Worm (Caenorhabditis elegans) whole organism, young adult: ENCODE data around the gene rps-25.

Source experiments
- F23B12.7 ChIP-seq: sonication (generic microtip); optimal IDR thresholded peaks from 2 replicates; lab custom pipeline; 2017; ENCODE audit warnings: missing genetic modification characterization, mild to moderate bottlenecking, missing compliant biosample characterization, antibody characterized with exemption, moderate library complexity; ENCODE audit not compliant: insufficient read depth
- F33H1.4 ChIP-seq: fragments of 200-800 bp; sonication (Bioruptor generic); IDR thresholded peaks from 2 replicates; pipeline ENCODE4 v1.3.6; 2022; ENCODE audit warnings: missing genetic modification reagents, missing genetic modification characterization, missing compliant biosample characterization
- K11D2.4 ChIP-seq: fragments of 200-800 bp; sonication (Bioruptor generic); IDR thresholded peaks from 2 replicates; pipeline ENCODE4 v1.3.6; 2022; ENCODE audit warnings: missing genetic modification reagents, missing genetic modification characterization, missing compliant biosample characterization
- K12H6.12 ChIP-seq: fragments of 200-800 bp; sonication (Bioruptor generic); optimal IDR thresholded peaks from 2 replicates; lab custom pipeline; 2018; ENCODE audit warnings: mild to moderate bottlenecking, missing genetic modification characterization, missing compliant biosample characterization
- T07F8.4 ChIP-seq: sonication (generic microtip); optimal IDR thresholded peaks from 2 replicates; lab custom pipeline; 2016; ENCODE audit warnings: mild to moderate bottlenecking, missing genetic modification characterization, moderate library complexity, missing compliant biosample characterization
- T26A5.8 ChIP-seq: sonication (generic microtip); optimal IDR thresholded peaks from 2 replicates; lab custom pipeline; 2016; ENCODE audit warnings: missing genetic modification characterization, missing compliant biosample characterization
- Y53F4B.3 ChIP-seq: fragments of 200-800 bp; sonication (Bioruptor generic); IDR thresholded peaks from 2 replicates; pipeline ENCODE4 v1.3.6; 2022; ENCODE audit warnings: missing genetic modification reagents, missing genetic modification characterization, missing compliant biosample characterization
- Y56A3A.18 ChIP-seq: fragments of 200-800 bp; sonication (Bioruptor generic); IDR thresholded peaks from 2 replicates; pipeline ENCODE4 v1.3.6; 2022; ENCODE audit warnings: missing genetic modification reagents, missing genetic modification characterization, missing compliant biosample characterization
- aptf-2 ChIP-seq: fragments of 200-800 bp; sonication (Bioruptor generic); conservative IDR thresholded peaks from 2 replicates; pipeline ENCODE4 v1.3.6; 2022; ENCODE audit warnings: missing genetic modification reagents, missing genetic modification characterization, missing compliant biosample characterization
- aptf-3 ChIP-seq: fragments of 200-800 bp; sonication (Bioruptor generic); IDR thresholded peaks from 2 replicates; pipeline ENCODE4 v1.3.6; 2022; ENCODE audit warnings: missing genetic modification characterization, missing compliant biosample characterization
- atf-7 ChIP-seq: sonication (generic microtip); optimal IDR thresholded peaks from 2 replicates; lab custom pipeline; 2017; ENCODE audit warnings: mild to moderate bottlenecking, missing genetic modification characterization, missing compliant biosample characterization
- attf-6 ChIP-seq: fragments of 200-800 bp; sonication (Bioruptor generic); IDR thresholded peaks from 2 replicates; pipeline ENCODE4 v1.3.6; 2022; ENCODE audit warnings: missing genetic modification reagents, missing genetic modification characterization, missing compliant biosample characterization
- cebp-1 ChIP-seq, 2 experiments: fragments of 200-800 bp in 1 of 2; sonication (Bioruptor generic) in 1 of 2; sonication (generic microtip) in 1 of 2; IDR thresholded peaks in 1 of 2; optimal IDR thresholded peaks in 1 of 2; 2 replicates each; pipeline versions ENCODE4 v1.3.6 to Lab custom; 2017 to 2022; ENCODE audit warnings: missing compliant biosample characterization in 2 of 2, missing genetic modification characterization in 2 of 2, mild to moderate bottlenecking in 1 of 2, missing genetic modification reagents in 1 of 2, moderate library complexity in 1 of 2
- ceh-79 ChIP-seq: sonication (generic microtip); optimal IDR thresholded peaks from 2 replicates; lab custom pipeline; 2017; ENCODE audit warnings: mild to moderate bottlenecking, missing genetic modification characterization, missing compliant biosample characterization
- ceh-91 ChIP-seq: fragments of 200-800 bp; sonication (Bioruptor generic); IDR thresholded peaks from 2 replicates; pipeline ENCODE4 v1.3.6; 2022; ENCODE audit warnings: missing genetic modification reagents, missing genetic modification characterization, missing compliant biosample characterization
- egl-18 ChIP-seq: fragments of 200-800 bp; sonication (Bioruptor generic); IDR thresholded peaks from 2 replicates; pipeline ENCODE4 v1.3.6; 2022; ENCODE audit warnings: missing genetic modification reagents, missing genetic modification characterization, missing compliant biosample characterization
- egrh-3 ChIP-seq: fragments of 200-800 bp; sonication (Bioruptor generic); IDR thresholded peaks from 2 replicates; pipeline ENCODE4 v1.3.6; 2022; ENCODE audit warnings: missing genetic modification reagents, missing genetic modification characterization, missing compliant biosample characterization
- fkh-3 ChIP-seq: sonication (generic microtip); optimal IDR thresholded peaks from 2 replicates; lab custom pipeline; 2016; ENCODE audit warnings: mild to moderate bottlenecking, missing genetic modification characterization, missing compliant biosample characterization
- hlh-12 ChIP-seq: sonication (generic microtip); optimal IDR thresholded peaks from 2 replicates; lab custom pipeline; 2016; ENCODE audit warnings: missing genetic modification characterization, missing compliant biosample characterization
- hmg-1.2 ChIP-seq: fragments of 200-800 bp; sonication (Bioruptor generic); IDR thresholded peaks from 2 replicates; pipeline ENCODE4 v1.3.6; 2022; ENCODE audit warnings: missing genetic modification reagents, missing genetic modification characterization, missing compliant biosample characterization
- lag-1 ChIP-seq: fragments of 200-800 bp; sonication (Bioruptor generic); IDR thresholded peaks from 2 replicates; pipeline ENCODE4 v1.3.6; 2022; ENCODE audit warnings: missing genetic modification reagents, missing genetic modification characterization, missing compliant biosample characterization
- let-607 ChIP-seq, 2 experiments: fragments of 200-800 bp in 1 of 2; sonication (Bioruptor generic) in 1 of 2; sonication (generic microtip) in 1 of 2; optimal IDR thresholded peaks; 2 replicates each; lab custom pipeline; 2016 to 2018; ENCODE audit warnings: mild to moderate bottlenecking in 2 of 2, missing compliant biosample characterization in 2 of 2, missing genetic modification characterization in 2 of 2, moderate library complexity in 2 of 2, missing genotype in 1 of 2
- lin-54 ChIP-seq: fragments of 200-800 bp; sonication (Bioruptor generic); optimal IDR thresholded peaks from 2 replicates; lab custom pipeline; 2018; ENCODE audit warnings: mild to moderate bottlenecking, missing genetic modification characterization, missing compliant biosample characterization
- lir-1 ChIP-seq: fragments of 200-800 bp; sonication (Bioruptor generic); conservative IDR thresholded peaks from 2 replicates; pipeline ENCODE4 v1.3.6; 2022; ENCODE audit warnings: missing genetic modification reagents, missing genetic modification characterization, missing compliant biosample characterization
- lsy-27 ChIP-seq: sonication (generic microtip); optimal IDR thresholded peaks from 2 replicates; lab custom pipeline; 2017; ENCODE audit warnings: missing genetic modification characterization, mild to moderate bottlenecking, missing compliant biosample characterization, antibody characterized with exemption, missing genotype, borderline replicate concordance; ENCODE audit not compliant: insufficient read depth
- madf-6 ChIP-seq: fragments of 200-800 bp; sonication (Bioruptor generic); IDR thresholded peaks from 2 replicates; pipeline ENCODE4 v1.3.6; 2022; ENCODE audit warnings: missing genetic modification reagents, missing genetic modification characterization, missing compliant biosample characterization
- mel-28 ChIP-seq: sonication (generic microtip); optimal IDR thresholded peaks from 2 replicates; lab custom pipeline; 2016; ENCODE audit warnings: borderline replicate concordance, mild to moderate bottlenecking, missing genetic modification characterization, missing compliant biosample characterization
- mes-4 ChIP-seq: sonication (generic microtip); optimal IDR thresholded peaks from 2 replicates; lab custom pipeline; 2016; ENCODE audit warnings: missing genotype, missing genetic modification characterization, missing compliant biosample characterization
- nfya-2 ChIP-seq: fragments of 200-800 bp; sonication (Bioruptor generic); IDR thresholded peaks from 2 replicates; pipeline ENCODE4 v1.3.6; 2022; ENCODE audit warnings: missing genetic modification reagents, missing genetic modification characterization, missing compliant biosample characterization
- nhr-80 ChIP-seq: sonication (generic microtip); optimal IDR thresholded peaks from 2 replicates; lab custom pipeline; 2016; ENCODE audit warnings: missing genetic modification characterization, missing compliant biosample characterization
- rcor-1 ChIP-seq: fragments of 200-800 bp; sonication (Bioruptor generic); IDR thresholded peaks from 2 replicates; pipeline ENCODE4 v1.3.6; 2022; ENCODE audit warnings: missing genetic modification reagents, missing genetic modification characterization, missing compliant biosample characterization
- rec-8 ChIP-seq, 2 experiments: sonication (generic microtip); optimal IDR thresholded peaks; 2 replicates each; lab custom pipeline; 2016; ENCODE audit warnings: mild to moderate bottlenecking in 2 of 2, missing genetic modification characterization in 2 of 2, missing genetic modification reagents in 2 of 2, missing genotype in 2 of 2, missing biosample characterization in 1 of 2, missing compliant biosample characterization in 1 of 2, moderate library complexity in 1 of 2
- repo-1 ChIP-seq: sonication (generic microtip); optimal IDR thresholded peaks from 2 replicates; lab custom pipeline; 2017; ENCODE audit warnings: mild to moderate bottlenecking, missing genetic modification characterization, missing compliant biosample characterization
- snpc-3.4 ChIP-seq: sonication (generic microtip); optimal IDR thresholded peaks from 2 replicates; lab custom pipeline; 2017; ENCODE audit warnings: missing genetic modification characterization, mild to moderate bottlenecking, missing compliant biosample characterization, antibody characterized with exemption, moderate library complexity, missing genotype, missing genetic modification reagents
- snpc-4 ChIP-seq, 5 experiments: fragments of 150-350 bp in 1 of 5; sonication (generic microtip) in 4 of 5; optimal IDR thresholded peaks; 2 replicates each; lab custom pipeline; 2014 to 2018; ENCODE audit warnings: missing genetic modification characterization in 5 of 5, missing biosample characterization in 3 of 5, antibody characterized with exemption in 2 of 5, mild to moderate bottlenecking in 2 of 5, missing compliant biosample characterization in 2 of 5, missing genotype in 2 of 5, moderate library complexity in 2 of 5, missing genetic modification reagents in 1 of 5
- sptf-2 ChIP-seq: fragments of 200-800 bp; sonication (Bioruptor generic); optimal IDR thresholded peaks from 2 replicates; lab custom pipeline; 2018; ENCODE audit warnings: mild to moderate bottlenecking, missing genetic modification characterization, missing compliant biosample characterization
- tbp1 ChIP-seq: fragments of 200-800 bp; sonication (Bioruptor generic); optimal IDR thresholded peaks from 2 replicates; lab custom pipeline; 2018; ENCODE audit warnings: mild to moderate bottlenecking, missing genetic modification characterization, missing compliant biosample characterization
- unc-130 ChIP-seq: sonication (generic microtip); optimal IDR thresholded peaks from 2 replicates; lab custom pipeline; 2016; ENCODE audit warnings: missing genetic modification reagents, missing genetic modification characterization, missing compliant biosample characterization
- unc-62 ChIP-seq: fragments of 150-350 bp; optimal IDR thresholded peaks from 2 replicates; lab custom pipeline; 2014; ENCODE audit warnings: missing biosample characterization, missing genetic modification reagents, missing genetic modification characterization
- ztf-25 ChIP-seq: fragments of 200-800 bp; sonication (Bioruptor generic); IDR thresholded peaks from 2 replicates; pipeline ENCODE4 v1.3.6; 2022; ENCODE audit warnings: missing genetic modification reagents, missing genetic modification characterization, missing compliant biosample characterization
- ztf-28 ChIP-seq: fragments of 200-800 bp; sonication (Bioruptor generic); IDR thresholded peaks from 2 replicates; pipeline ENCODE4 v1.3.6; 2022; ENCODE audit warnings: missing genetic modification reagents, missing genetic modification characterization, missing compliant biosample characterization

Gene rps-25

DNA sequence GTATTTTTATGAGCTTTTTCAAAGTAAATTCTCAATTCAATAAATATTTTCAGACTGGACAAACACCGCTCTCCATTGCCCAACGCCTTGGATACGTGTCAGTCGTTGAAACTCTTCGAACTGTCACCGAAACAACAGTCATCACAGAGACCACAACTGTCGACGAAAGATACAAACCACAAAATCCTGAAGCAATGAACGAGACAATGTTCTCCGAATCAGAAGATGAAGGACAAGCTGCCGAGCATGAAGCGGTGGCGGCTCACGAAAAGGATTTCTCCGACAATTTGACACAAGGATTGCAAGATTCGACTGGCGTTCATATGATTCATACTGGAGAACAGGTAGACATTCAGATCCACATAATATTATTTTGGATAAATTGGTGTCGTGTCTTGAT is 32.4 kb upstream of the rps-25 start:
- TF ChIP-seq T07F8.4 (tag; lab: Kevin White, UChicago) (no peak), lin-54 (no peak), cebp-1 (GFP tag; IDR thresholded peaks at IDR 0.05; lab: Robert Waterston, UW) (no peak), cebp-1 (tag; optimal IDR thresholded peaks at IDR 0.05; lab: Kevin White, UChicago) (no peak), atf-7 (no peak), egl-18 (GFP tag; lab: Robert Waterston, UW) (no peak), aptf-2 (GFP tag; lab: Robert Waterston, UW) (no peak), let-607 (tag; optimal IDR thresholded peaks at IDR 0.05; lab: Kevin White, UChicago) (no peak), ztf-28 (GFP tag; lab: Robert Waterston, UW) (no peak), unc-130 (no peak), nfya-2 (GFP tag; lab: Robert Waterston, UW) (no peak), ztf-25 (GFP tag; lab: Robert Waterston, UW) (no peak)
- TF ChIP-seq, all 124 proteins: peak for 0

DNA sequence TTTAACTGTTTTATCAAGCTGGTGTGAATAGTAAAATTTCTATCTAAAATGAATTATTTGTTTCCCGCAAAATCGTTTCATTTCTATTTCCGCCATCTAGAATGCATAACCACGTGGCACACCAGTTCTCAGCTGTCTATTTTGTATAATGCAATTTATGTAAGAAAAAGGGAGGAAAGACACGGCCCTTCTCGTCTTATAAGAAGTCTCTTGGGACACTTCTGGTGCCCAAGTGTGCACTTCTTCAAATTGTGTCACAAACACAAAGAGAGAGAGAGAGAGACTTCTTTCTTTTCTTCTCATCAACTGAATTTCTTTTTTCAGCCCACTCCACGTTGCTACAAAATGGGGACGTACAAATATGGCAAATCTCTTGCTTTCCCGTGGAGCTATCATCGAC is 29.9 kb upstream of the rps-25 start:
- no peak for TF ChIP-seq tbp1 (GFP tag; lab: Kevin White, UChicago)
- TF ChIP-seq, all 124 proteins: peak for 0

DNA sequence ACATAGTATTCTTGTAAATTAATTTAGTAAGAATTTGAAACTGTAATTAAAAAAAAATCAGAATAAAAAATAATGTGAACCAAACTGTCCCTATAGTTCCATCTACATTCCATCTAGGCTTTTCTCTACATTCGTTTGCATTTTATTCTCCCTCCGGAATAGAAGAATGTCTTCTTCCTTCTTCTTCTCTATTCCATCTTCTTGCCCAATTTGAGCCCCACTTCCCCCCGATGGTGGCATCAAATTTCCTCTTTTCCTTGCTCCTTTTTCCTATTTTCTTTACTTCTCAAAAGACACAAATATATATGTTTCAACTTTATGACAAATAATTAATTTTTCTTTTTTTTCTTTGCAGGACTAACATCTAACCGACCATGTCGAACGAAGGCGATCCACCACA is 27.8 kb upstream of the rps-25 start, which contains the start of gene unc-44:
unc-44 (plus strand) TSS at position 356 of the 400 bp plus-strand sequence.
- TF ChIP-seq mel-28 (no peak), attf-6 (GFP tag; lab: Robert Waterston, UW) (no peak), K11D2.4 (GFP tag; lab: Robert Waterston, UW) (no peak), mes-4 (tag; lab: Kevin White, UChicago) (no peak), lir-1 (GFP tag; lab: Robert Waterston, UW) (no peak), lin-54 (no peak)

DNA sequence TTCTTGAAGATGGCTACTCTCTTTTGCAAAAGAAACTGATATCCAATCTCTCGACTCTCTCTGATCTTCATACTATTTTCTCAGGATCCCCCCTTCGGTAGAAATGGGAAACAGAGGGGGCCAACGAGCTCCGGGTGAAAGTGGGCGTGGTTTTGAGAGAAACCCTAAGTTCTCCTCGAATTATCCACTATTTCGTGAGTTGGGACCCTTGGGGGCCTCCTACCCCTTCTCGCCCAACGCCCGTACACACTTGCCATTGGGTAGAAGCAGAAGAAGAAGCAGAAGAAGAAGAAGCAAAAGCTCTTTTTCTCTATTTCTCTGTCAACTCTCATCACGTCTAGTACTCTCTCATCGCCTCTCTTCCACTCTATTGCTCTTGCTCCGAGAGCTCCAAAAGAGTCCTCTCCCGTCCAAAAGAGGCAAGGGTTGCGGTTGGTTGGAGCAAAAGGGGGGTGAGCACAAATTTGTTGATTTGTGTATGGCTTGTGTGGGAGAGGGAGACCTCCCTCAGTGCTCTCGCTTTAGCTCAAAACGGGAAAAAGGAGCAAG is 26.6 kb upstream of the rps-25 start:
- TF ChIP-seq snpc-3.4 (no peak), fkh-3 (tag; lab: Kevin White, UChicago) (no peak), sptf-2 (GFP tag; lab: Kevin White, UChicago) (no peak), nfya-2 (GFP tag; lab: Robert Waterston, UW) (no peak), F33H1.4 (GFP tag; lab: Robert Waterston, UW) (no peak), rcor-1 (GFP tag; lab: Robert Waterston, UW) (no peak), T26A5.8 (tag; lab: Kevin White, UChicago) (no peak), hlh-12 (no peak), lag-1 (GFP tag; lab: Robert Waterston, UW) (no peak), ceh-91 (GFP tag; lab: Robert Waterston, UW) (no peak), hmg-1.2 (GFP tag; lab: Robert Waterston, UW) (peak; percentile 62), egl-18 (GFP tag; lab: Robert Waterston, UW) (no peak), lin-54 (no peak), unc-62 (GFP tag; lab: Kevin White, UChicago) (no peak), ceh-79 (no peak), F23B12.7 (tag; lab: Kevin White, UChicago) (no peak), snpc-4 (GFP tag; optimal IDR thresholded peaks at IDR 0.05; lab: Kevin White, UChicago) (no peak), snpc-4 (tag; optimal IDR thresholded peaks at IDR 0.05; lab: Kevin White, UChicago) (no peak), rec-8 (tag; optimal IDR thresholded peaks at IDR 0.05; lab: Kevin White, UChicago) (no peak), Y56A3A.18 (GFP tag; lab: Robert Waterston, UW) (no peak), lsy-27 (tag; lab: Kevin White, UChicago) (no peak), K11D2.4 (GFP tag; lab: Robert Waterston, UW) (no peak), aptf-3 (GFP tag; lab: Robert Waterston, UW) (no peak), tbp1 (GFP tag; lab: Kevin White, UChicago) (no peak), repo-1 (tag; lab: Kevin White, UChicago) (no peak), egrh-3 (GFP tag; lab: Robert Waterston, UW) (no peak), K12H6.12 (tag; lab: Kevin White, UChicago) (peak; percentile 5), Y53F4B.3 (no peak), aptf-2 (GFP tag; lab: Robert Waterston, UW) (no peak), nhr-80 (no peak), attf-6 (GFP tag; lab: Robert Waterston, UW) (no peak), madf-6 (no peak)
